Worm (Caenorhabditis elegans) whole organism, L2 larva: ENCODE data around the gene clc-4.

Source experiments
- F13H6.1 ChIP-seq: sonication (generic microtip); optimal IDR thresholded peaks from 2 replicates; lab custom pipeline; 2016; ENCODE audit warnings: missing genetic modification characterization, missing compliant biosample characterization
- R02D3.7 ChIP-seq: fragments of 150-350 bp; optimal IDR thresholded peaks from 2 replicates; lab custom pipeline; 2014; ENCODE audit warnings: missing biosample characterization, missing genetic modification characterization
- Y55F3AM.14 ChIP-seq: fragments of 200-800 bp; sonication (Bioruptor generic); optimal IDR thresholded peaks from 2 replicates; lab custom pipeline; 2018; ENCODE audit warnings: mild to moderate bottlenecking, missing genetic modification characterization, missing compliant biosample characterization
- aly-2 ChIP-seq: fragments of 150-350 bp; optimal IDR thresholded peaks from 2 replicates; lab custom pipeline; 2014; ENCODE audit warnings: missing biosample characterization, missing genetic modification characterization
- crh-2 ChIP-seq: sonication (generic microtip); optimal IDR thresholded peaks from 2 replicates; lab custom pipeline; 2017; ENCODE audit warnings: missing biosample characterization, missing genetic modification characterization
- dmd-4 ChIP-seq: sonication (generic microtip); optimal IDR thresholded peaks from 2 replicates; lab custom pipeline; 2017; ENCODE audit warnings: missing biosample characterization, missing genetic modification characterization
- elt-1 ChIP-seq: fragments of 150-350 bp; optimal IDR thresholded peaks from 2 replicates; lab custom pipeline; 2014; ENCODE audit warnings: missing biosample characterization, missing genetic modification characterization
- mdl-1 ChIP-seq, 2 experiments: fragments of 150-350 bp in 1 of 2; sonication (generic microtip) in 1 of 2; optimal IDR thresholded peaks; 2 replicates each; lab custom pipeline; 2017; ENCODE audit warnings: missing biosample characterization in 2 of 2, missing genetic modification characterization in 2 of 2
- nhr-23 ChIP-seq: fragments of 150-350 bp; optimal IDR thresholded peaks from 2 replicates; lab custom pipeline; 2014; ENCODE audit warnings: missing biosample characterization, missing genetic modification reagents, missing genetic modification characterization
- snpc-4 ChIP-seq: fragments of 150-350 bp; optimal IDR thresholded peaks from 2 replicates; lab custom pipeline; 2014; ENCODE audit warnings: missing biosample characterization, missing genetic modification characterization
- ztf-11 ChIP-seq: sonication (generic microtip); optimal IDR thresholded peaks from 2 replicates; lab custom pipeline; 2017; ENCODE audit warnings: missing biosample characterization, missing genetic modification characterization
- ztf-4 ChIP-seq: fragments of 150-350 bp; optimal IDR thresholded peaks from 2 replicates; lab custom pipeline; 2014; ENCODE audit warnings: missing biosample characterization, missing genetic modification characterization

- TF ChIP-seq crh-2 (tag; lab: Kevin White, UChicago) (no peak), F13H6.1 (no peak), snpc-4 (no peak), ztf-4 (tag; lab: Kevin White, UChicago) (no peak), R02D3.7 (tag; lab: Kevin White, UChicago) (no peak), nhr-23 (tag; lab: Kevin White, UChicago) (no peak), Y55F3AM.14 (GFP tag; lab: Kevin White, UChicago) (no peak), elt-1 (tag; lab: Kevin White, UChicago) (no peak), ztf-11 (tag; lab: Kevin White, UChicago) (no peak), dmd-4 (tag; lab: Kevin White, UChicago) (no peak), mdl-1 (tag; optimal IDR thresholded peaks at IDR 0.05; lab: Kevin White, UChicago) (no peak), aly-2 (no peak)
Observed at ce11 chrX:10758453-10758852, 25.3 kb downstream of the clc-4 start.
